Fruit fly (Drosophila melanogaster): ENCODE measurements around the gene CG13300.

Gene CG13300

DNA sequence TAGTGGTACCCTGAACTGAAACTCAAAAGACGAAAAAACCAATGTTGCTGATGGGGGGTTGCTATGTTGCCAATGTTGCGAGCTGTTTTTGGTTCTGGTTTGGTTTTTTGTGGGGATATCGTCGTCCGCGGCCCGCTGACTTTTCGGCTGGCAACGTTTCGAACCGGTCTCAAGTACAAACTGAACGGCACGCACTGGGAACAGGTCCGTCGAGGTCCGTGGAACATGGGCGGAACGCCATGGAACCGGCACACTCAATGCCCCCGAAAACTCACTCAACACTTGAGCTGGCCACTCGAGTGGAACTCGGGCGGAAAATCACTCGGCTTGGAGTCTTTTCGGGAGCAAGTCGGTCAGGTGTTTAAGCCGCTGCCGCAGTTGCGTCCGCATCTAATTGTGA lies at the start of gene CG13300 (continued):
- TF ChIP-seq CG4404 (GFP tag; IDR thresholded peaks at IDR 0.05): no peak
- no peak for TF ChIP-seq Blimp-1 (GFP tag; optimal IDR thresholded peaks at IDR 0.05)
- TF ChIP-seq CG17802 (tag; optimal IDR thresholded peaks at IDR 0.05): no peak
- no peak for TF ChIP-seq ash1 (GFP tag; optimal IDR thresholded peaks at IDR 0.05)
- TF ChIP-seq CG7786 (GFP tag; optimal IDR thresholded peaks at IDR 0.05): no peak
- TF ChIP-seq slp2 (GFP tag; optimal IDR thresholded peaks at IDR 0.05): no peak
- TF ChIP-seq Abd-B (GFP tag; optimal IDR thresholded peaks at IDR 0.05): no peak
- no peak for TF ChIP-seq GATAe (GFP tag; conservative IDR thresholded peaks at IDR 0.05)
- TF ChIP-seq Bgb (GFP tag; IDR thresholded peaks at IDR 0.05; ENCODE audit: partially characterized antibody): peak; percentile 78; the same call in 1 of the 2 replicates
- peak; percentile 64; the same call in 1 of the 2 replicates for TF ChIP-seq vvl (GFP tag; IDR thresholded peaks at IDR 0.05)
- TF ChIP-seq CG16813 (GFP tag; IDR thresholded peaks at IDR 0.05; ENCODE audit: partially characterized antibody): no peak
- TF ChIP-seq kah (GFP tag; optimal IDR thresholded peaks at IDR 0.05): no peak
- no peak for TF ChIP-seq CG7987 (GFP tag; optimal IDR thresholded peaks at IDR 0.05)
- TF ChIP-seq CG3407 (GFP tag; optimal IDR thresholded peaks at IDR 0.05): no peak
- TF ChIP-seq pfk (GFP tag; optimal IDR thresholded peaks at IDR 0.05): peak; percentile 99
- no peak for TF ChIP-seq CG10366 (GFP tag; IDR thresholded peaks at IDR 0.05)
- no peak for TF ChIP-seq CG33213 (GFP tag; optimal IDR thresholded peaks at IDR 0.05)
- TF ChIP-seq Drgx (GFP tag; IDR thresholded peaks at IDR 0.05): 0 out of 2 replicates have a peak, but pooled peaks have one; percentile 31
- peak in 1 of 2 experiments; percentile 11 for TF ChIP-seq insv (GFP tag; optimal IDR thresholded peaks at IDR 0.05)
- TF ChIP-seq CG17186 (GFP tag; optimal IDR thresholded peaks at IDR 0.05): no peak
- no peak for TF ChIP-seq CG6654 (GFP tag; optimal IDR thresholded peaks at IDR 0.05)
- peak; percentile 54; the same call in 1 of the 2 replicates for TF ChIP-seq amos (GFP tag; IDR thresholded peaks at IDR 0.05; ENCODE audit: partially characterized antibody)
- TF ChIP-seq sd (tag; optimal IDR thresholded peaks at IDR 0.05): no peak
- no peak for TF ChIP-seq dimm (GFP tag; IDR thresholded peaks at IDR 0.05)
- peak; percentile 49; the same call in 1 of the 3 replicates for TF ChIP-seq HLH4C (GFP tag; IDR thresholded peaks at IDR 0.05; ENCODE audit: partially characterized antibody)
- no peak for TF ChIP-seq CG6683 (GFP tag; optimal IDR thresholded peaks at IDR 0.05)
- no peak for TF ChIP-seq CG8478 (optimal IDR thresholded peaks at IDR 0.05)
- TF ChIP-seq Fer3 (tag; optimal IDR thresholded peaks at IDR 0.05): no peak
- peak; percentile 10 for TF ChIP-seq CG8924 (tag; optimal IDR thresholded peaks at IDR 0.05)
- TF ChIP-seq mirr (GFP tag; optimal IDR thresholded peaks at IDR 0.05): peak; percentile 29
- no peak for TF ChIP-seq CG11723 (GFP tag; optimal IDR thresholded peaks at IDR 0.05)
- no peak for TF ChIP-seq Mrtf (GFP tag; IDR thresholded peaks at IDR 0.05)
- no peak for TF ChIP-seq CG17912 (GFP tag; optimal IDR thresholded peaks at IDR 0.05)
- TF ChIP-seq Hr39 (optimal IDR thresholded peaks at IDR 0.05): no peak
- TF ChIP-seq caup (GFP tag; optimal IDR thresholded peaks at IDR 0.05; ENCODE audit: severe bottlenecking): peak; percentile 37
- no peak for TF ChIP-seq unc-4 (GFP tag; IDR thresholded peaks at IDR 0.05; ENCODE audit: partially characterized antibody)
- no peak for TF ChIP-seq CG9797 (GFP tag; optimal IDR thresholded peaks at IDR 0.05)
- no peak for TF ChIP-seq Atf3 (GFP tag; optimal IDR thresholded peaks at IDR 0.05)
- TF ChIP-seq CG43689 (GFP tag; IDR thresholded peaks at IDR 0.05): no peak
- TF ChIP-seq CG8089 (GFP tag; optimal IDR thresholded peaks at IDR 0.05): no peak
- peak; percentile 5 for TF ChIP-seq oc (tag; optimal IDR thresholded peaks at IDR 0.05)
- TF ChIP-seq bigmax (GFP tag; optimal IDR thresholded peaks at IDR 0.05): no peak
- no peak for TF ChIP-seq CG18476 (GFP tag; optimal IDR thresholded peaks at IDR 0.05)
- no peak; the same call in 1 of the 2 replicates for TF ChIP-seq CG31441 (GFP tag; IDR thresholded peaks at IDR 0.05)
- peak; percentile 27; the same call in 1 of the 2 replicates for TF ChIP-seq Awh (GFP tag; IDR thresholded peaks at IDR 0.05)
- TF ChIP-seq so (GFP tag; IDR thresholded peaks at IDR 0.05): peak; percentile 10; the same call in 1 of the 3 replicates
- TF ChIP-seq CG13296 (GFP tag; optimal IDR thresholded peaks at IDR 0.05): peak; percentile 11
- TF ChIP-seq maf-S (GFP tag; optimal IDR thresholded peaks at IDR 0.05): no peak
- TF ChIP-seq CG6791 (GFP tag; IDR thresholded peaks at IDR 0.05; ENCODE audit: partially characterized antibody): peak; percentile 59
- no peak for TF ChIP-seq Ravus (GFP tag; IDR thresholded peaks at IDR 0.05)
- peak; percentile 89 for TF ChIP-seq chm (GFP tag; IDR thresholded peaks at IDR 0.05)
